Fruit fly (Drosophila melanogaster) whole organism, embryonic: ENCODE measurements around the gene CG6254.

Experiments
- Abd-B ChIP-seq: fragments of 200-800 bp; sonication (Bioruptor generic); optimal IDR thresholded peaks from 2 replicates; lab custom pipeline; 2018; ENCODE audit warnings: missing biosample characterization, mild to moderate bottlenecking, missing genetic modification characterization, moderate library complexity
- C15 ChIP-seq: fragments of 200-800 bp; sonication (Bioruptor generic); IDR thresholded peaks from 3 replicates; pipeline ENCODE4 v1.3.6; 2022; ENCODE audit warnings: missing biosample characterization, missing genetic modification characterization
- CG10209 ChIP-seq: fragments of 200-800 bp; sonication (Bioruptor generic); optimal IDR thresholded peaks from 3 replicates; lab custom pipeline; 2017; ENCODE audit warnings: missing biosample characterization, mild to moderate bottlenecking, missing genetic modification characterization, missing genetic modification reagents
- CG10979 ChIP-seq: fragments of 200-800 bp; sonication (Bioruptor generic); optimal IDR thresholded peaks from 2 replicates; lab custom pipeline; 2018; ENCODE audit warnings: missing biosample characterization, mild to moderate bottlenecking, missing genetic modification characterization, moderate library complexity
- CG12769 ChIP-seq: fragments of 200-800 bp; sonication (Bioruptor generic); optimal IDR thresholded peaks from 2 replicates; lab custom pipeline; 2019; ENCODE audit warnings: missing biosample characterization, mild to moderate bottlenecking, missing genetic modification characterization, moderate library complexity
- CG13287 ChIP-seq: fragments of 200-800 bp; sonication (Bioruptor generic); IDR thresholded peaks from 2 replicates; pipeline ENCODE4 v1.3.6; 2022; ENCODE audit warnings: missing biosample characterization, missing genetic modification characterization; ENCODE audit not compliant: partially characterized antibody
- CG16779 ChIP-seq: fragments of 200-800 bp; sonication (Bioruptor generic); IDR thresholded peaks from 2 replicates; pipeline ENCODE4 v1.3.6; 2022; ENCODE audit warnings: missing biosample characterization, missing genetic modification characterization
- CG1792 ChIP-seq: fragments of 200-800 bp; sonication (Bioruptor generic); optimal IDR thresholded peaks from 2 replicates; lab custom pipeline; 2016; ENCODE audit warnings: missing biosample characterization, missing genetic modification characterization
- CG18599 ChIP-seq: fragments of 200-800 bp; sonication (Bioruptor generic); optimal IDR thresholded peaks from 3 replicates; lab custom pipeline; 2017; ENCODE audit warnings: missing biosample characterization, missing genetic modification characterization, mild to moderate bottlenecking, moderate library complexity, missing genetic modification reagents
- CG2120 ChIP-seq: fragments of 200-800 bp; sonication (Bioruptor generic); optimal IDR thresholded peaks from 3 replicates; lab custom pipeline; 2016; ENCODE audit warnings: missing biosample characterization, missing genetic modification characterization
- CG32532 ChIP-seq: fragments of 200-800 bp; sonication (Bioruptor generic); IDR thresholded peaks from 2 replicates; pipeline ENCODE4 v1.3.6; 2022; ENCODE audit warnings: missing biosample characterization, missing genetic modification characterization
- CG4360 ChIP-seq: fragments of 200-800 bp; sonication (Bioruptor generic); IDR thresholded peaks from 2 replicates; pipeline ENCODE4 v1.3.6; 2022; ENCODE audit warnings: missing biosample characterization, missing genetic modification characterization
- CG5245 ChIP-seq: fragments of 200-800 bp; sonication (Bioruptor generic); optimal IDR thresholded peaks from 3 replicates; lab custom pipeline; 2016; ENCODE audit warnings: missing biosample characterization, missing genetic modification characterization
- CG6683 ChIP-seq: fragments of 200-800 bp; sonication (Bioruptor generic); optimal IDR thresholded peaks from 2 replicates; lab custom pipeline; 2017; ENCODE audit warnings: missing biosample characterization, mild to moderate bottlenecking, missing genetic modification characterization, missing genetic modification reagents
- CG8359 ChIP-seq: fragments of 200-800 bp; sonication (Bioruptor generic); optimal IDR thresholded peaks from 2 replicates; lab custom pipeline; 2017; ENCODE audit warnings: missing biosample characterization, mild to moderate bottlenecking, missing genetic modification characterization, borderline replicate concordance
- CG9727 ChIP-seq: fragments of 200-800 bp; sonication (Bioruptor generic); optimal IDR thresholded peaks from 3 replicates; lab custom pipeline; 2017; ENCODE audit warnings: missing biosample characterization, mild to moderate bottlenecking, missing genetic modification characterization
- D ChIP-seq, 2 experiments: fragments of 200-800 bp in 1 of 2; fragments of >200 bp in 1 of 2; sonication (Bioruptor generic) in 1 of 2; optimal IDR thresholded peaks; 2 replicates in 1 of 2; 3 replicates in 1 of 2; lab custom pipeline; 2017; ENCODE audit warnings: mild to moderate bottlenecking in 1 of 2, missing biosample characterization in 1 of 2, missing genetic modification characterization in 1 of 2, missing genetic modification reagents in 1 of 2
- Dbx ChIP-seq: fragments of 200-800 bp; sonication (Bioruptor generic); IDR thresholded peaks from 3 replicates; pipeline ENCODE4 v1.3.6; 2022; ENCODE audit warnings: missing biosample characterization, missing genetic modification characterization
- Ets97D ChIP-seq: fragments of 200-800 bp; sonication (Bioruptor generic); optimal IDR thresholded peaks from 3 replicates; lab custom pipeline; 2016; ENCODE audit warnings: missing biosample characterization, missing genetic modification characterization
- GATAe ChIP-seq: fragments of 200-800 bp; sonication (Bioruptor generic); conservative IDR thresholded peaks from 2 replicates; pipeline ENCODE4 v1.3.6; 2022; ENCODE audit warnings: missing biosample characterization, missing genetic modification characterization
- HLH54F ChIP-seq: fragments of 200-800 bp; sonication (Bioruptor generic); optimal IDR thresholded peaks from 3 replicates; lab custom pipeline; 2016; ENCODE audit warnings: missing biosample characterization, missing genetic modification characterization
- Meics ChIP-seq: fragments of 200-800 bp; sonication (Bioruptor generic); optimal IDR thresholded peaks from 2 replicates; lab custom pipeline; 2017; ENCODE audit warnings: missing biosample characterization, mild to moderate bottlenecking, missing genetic modification characterization
- Nf-YB ChIP-seq: fragments of 200-800 bp; sonication (Bioruptor generic); optimal IDR thresholded peaks from 3 replicates; lab custom pipeline; 2019; ENCODE audit warnings: missing biosample characterization, mild to moderate bottlenecking, missing genetic modification characterization, moderate library complexity
- Oaz ChIP-seq: fragments of 200-800 bp; sonication (Bioruptor generic); IDR thresholded peaks from 2 replicates; pipeline ENCODE4 v1.3.6; 2022; ENCODE audit warnings: missing biosample characterization, missing genetic modification characterization
- Pdp1 ChIP-seq, 2 experiments: fragments of 200-800 bp; sonication (Bioruptor generic); optimal IDR thresholded peaks; 3 replicates each; lab custom pipeline; 2016; ENCODE audit warnings: missing biosample characterization in 2 of 2, missing genetic modification characterization in 2 of 2, mild to moderate bottlenecking in 1 of 2, moderate library complexity in 1 of 2
- Sin3A ChIP-seq: fragments of >200 bp; optimal IDR thresholded peaks from 2 replicates; lab custom pipeline; 2018
- bigmax ChIP-seq: fragments of 200-800 bp; sonication (Bioruptor generic); optimal IDR thresholded peaks from 2 replicates; lab custom pipeline; 2018; ENCODE audit warnings: missing biosample characterization, mild to moderate bottlenecking, missing genetic modification characterization
- btn ChIP-seq: fragments of 200-800 bp; sonication (Bioruptor generic); optimal IDR thresholded peaks from 2 replicates; lab custom pipeline; 2016; ENCODE audit warnings: missing biosample characterization, missing genetic modification characterization
- crc ChIP-seq: fragments of 200-800 bp; sonication (Bioruptor generic); optimal IDR thresholded peaks from 2 replicates; lab custom pipeline; 2016; ENCODE audit warnings: missing biosample characterization, missing genetic modification characterization
- cwo ChIP-seq: fragments of 200-800 bp; sonication (Bioruptor generic); optimal IDR thresholded peaks from 3 replicates; lab custom pipeline; 2017; ENCODE audit warnings: missing biosample characterization, missing genetic modification characterization, mild to moderate bottlenecking, moderate library complexity, missing genetic modification reagents
- dm ChIP-seq: fragments of 200-800 bp; sonication (Bioruptor generic); optimal IDR thresholded peaks from 3 replicates; lab custom pipeline; 2016; ENCODE audit warnings: missing biosample characterization, missing genetic modification characterization
- dysf ChIP-seq: fragments of 200-800 bp; sonication (Bioruptor generic); IDR thresholded peaks from 3 replicates; pipeline ENCODE4 v1.3.6; 2022; ENCODE audit warnings: missing biosample characterization, missing genetic modification characterization
- emc ChIP-seq: fragments of 200-800 bp; sonication (Bioruptor generic); optimal IDR thresholded peaks from 2 replicates; lab custom pipeline; 2016; ENCODE audit warnings: missing biosample characterization, missing genetic modification characterization
- ewg ChIP-seq: fragments of 200-800 bp; sonication (Bioruptor generic); optimal IDR thresholded peaks from 3 replicates; lab custom pipeline; 2017; ENCODE audit warnings: mild to moderate bottlenecking, missing biosample characterization, missing genetic modification reagents, missing genetic modification characterization
- fd102C ChIP-seq: fragments of 200-800 bp; sonication (Bioruptor generic); optimal IDR thresholded peaks from 2 replicates; lab custom pipeline; 2018; ENCODE audit warnings: missing biosample characterization, mild to moderate bottlenecking, missing genetic modification characterization, moderate library complexity
- gt ChIP-seq: fragments of 200-800 bp; sonication (Bioruptor generic); IDR thresholded peaks from 2 replicates; pipeline ENCODE4 v1.3.6; 2022; ENCODE audit warnings: missing biosample characterization, missing genetic modification characterization
- h ChIP-seq: fragments of >200 bp; optimal IDR thresholded peaks from 2 replicates; lab custom pipeline; 2017
- ind ChIP-seq: fragments of 200-800 bp; sonication (Bioruptor generic); optimal IDR thresholded peaks from 3 replicates; lab custom pipeline; 2016; ENCODE audit warnings: missing biosample characterization, missing genetic modification characterization
- lilli ChIP-seq: fragments of 200-800 bp; sonication (Bioruptor generic); optimal IDR thresholded peaks from 3 replicates; lab custom pipeline; 2016; ENCODE audit warnings: missing biosample characterization, missing genetic modification characterization
- lola ChIP-seq, 3 experiments: fragments of >200 bp in 2 of 3; fragments of 200-800 bp in 1 of 3; sonication (Bioruptor generic) in 1 of 3; optimal IDR thresholded peaks; 2 replicates each; lab custom pipeline; 2017 to 2019; ENCODE audit warnings: missing biosample characterization in 3 of 3, missing genetic modification characterization in 3 of 3, mild to moderate bottlenecking in 1 of 3, moderate library complexity in 1 of 3
- mam ChIP-seq: fragments of 200-800 bp; sonication (Bioruptor generic); optimal IDR thresholded peaks from 3 replicates; lab custom pipeline; 2016; ENCODE audit warnings: missing biosample characterization, missing genetic modification characterization
- pb ChIP-seq: fragments of 200-800 bp; sonication (Bioruptor generic); optimal IDR thresholded peaks from 3 replicates; lab custom pipeline; 2016; ENCODE audit warnings: missing biosample characterization, missing genetic modification characterization
- pnt ChIP-seq: fragments of 200-800 bp; sonication (Bioruptor generic); optimal IDR thresholded peaks from 3 replicates; lab custom pipeline; 2016; ENCODE audit warnings: missing biosample characterization, missing genetic modification characterization
- sisA ChIP-seq: fragments of 200-800 bp; sonication (Bioruptor generic); IDR thresholded peaks from 2 replicates; pipeline ENCODE4 v1.3.6; 2022; ENCODE audit warnings: missing biosample characterization, missing genetic modification characterization
- trem ChIP-seq: fragments of 200-800 bp; optimal IDR thresholded peaks from 3 replicates; lab custom pipeline; 2019; ENCODE audit warnings: missing biosample characterization, mild to moderate bottlenecking, missing genetic modification characterization, moderate library complexity
- tx ChIP-seq: fragments of 200-800 bp; sonication (Bioruptor generic); optimal IDR thresholded peaks from 2 replicates; lab custom pipeline; 2016; ENCODE audit warnings: missing biosample characterization, missing genetic modification characterization
- usp ChIP-seq: fragments of >200 bp; optimal IDR thresholded peaks from 2 replicates; lab custom pipeline; 2017; ENCODE audit warnings: missing biosample characterization, missing genetic modification characterization
- vnd ChIP-seq: fragments of 200-800 bp; sonication (Bioruptor generic); IDR thresholded peaks from 3 replicates; pipeline ENCODE4 v1.3.6; 2022; ENCODE audit warnings: missing biosample characterization, missing genetic modification characterization; ENCODE audit not compliant: partially characterized antibody
- vvl ChIP-seq: fragments of 200-800 bp; sonication (Bioruptor generic); IDR thresholded peaks from 2 replicates; pipeline ENCODE4 v1.3.6; 2022; ENCODE audit warnings: missing biosample characterization, missing genetic modification characterization

The CG6254 gene

dm6 chr3R:10144103-10144998, 16.8 kb downstream of the CG6254 start, which contains the start of the genes TAF1B and Invadolysin (continued):
- TF ChIP-seq HLH54F (GFP tag; lab: Kevin White, UChicago) (peak; percentile 26), dysf (GFP tag; lab: Robert Waterston, UW) (no peak), CG10209 (GFP tag; lab: Kevin White, UChicago) (peak; percentile 11), vnd (peak; percentile 80), CG16779 (GFP tag; lab: Robert Waterston, UW) (no peak), mam (peak; percentile 53), Meics (GFP tag; lab: Kevin White, UChicago) (peak; percentile 24), Oaz (GFP tag; lab: Robert Waterston, UW) (no peak), CG9727 (peak; percentile 65), Dbx (GFP tag; lab: Robert Waterston, UW) (peak; percentile 25; the same call in 1 of the 3 replicates), GATAe (GFP tag; lab: Robert Waterston, UW) (no peak), gt (GFP tag; lab: Robert Waterston, UW) (no peak), emc (GFP tag; lab: Kevin White, UChicago) (no peak), CG2120 (GFP tag; lab: Kevin White, UChicago) (peak; percentile 69), trem (tag; lab: Kevin White, UChicago) (peak; percentile 77), CG6683 (GFP tag; lab: Kevin White, UChicago) (no peak), Pdp1 (GFP tag; optimal IDR thresholded peaks at IDR 0.05; lab: Kevin White, UChicago) (peak; percentile 36 to 75), CG10979 (tag; lab: Kevin White, UChicago) (peak; percentile 8), h (lab: Kevin White, UChicago) (no peak), cwo (GFP tag; lab: Kevin White, UChicago) (no peak), D (optimal IDR thresholded peaks at IDR 0.05; lab: Kevin White, UChicago) (peak; percentile 72), D (GFP tag; optimal IDR thresholded peaks at IDR 0.05; lab: Kevin White, UChicago) (no peak), lilli (GFP tag; lab: Kevin White, UChicago) (peak; percentile 65), ewg (GFP tag; lab: Kevin White, UChicago) (no peak), usp (GFP tag; lab: Kevin White, UChicago) (no peak), C15 (GFP tag; lab: Robert Waterston, UW) (no peak), btn (GFP tag; lab: Kevin White, UChicago) (no peak), Abd-B (GFP tag; lab: Kevin White, UChicago) (no peak), CG18599 (GFP tag; lab: Kevin White, UChicago) (peak; percentile 60), CG4360 (no peak), lola (GFP tag; optimal IDR thresholded peaks at IDR 0.05; lab: Kevin White, UChicago) (peak in 1 of 3 experiments; percentile 33), pnt (GFP tag; lab: Kevin White, UChicago) (no peak), CG12769 (peak; percentile 45), CG8359 (GFP tag; lab: Kevin White, UChicago) (no peak), Sin3A (lab: Kevin White, UChicago) (peak; percentile 38), Ets97D (peak; percentile 83), tx (GFP tag; lab: Kevin White, UChicago) (no peak), CG13287 (GFP tag; lab: Robert Waterston, UW) (peak; percentile 96), ind (peak; percentile 62), CG1792 (GFP tag; lab: Kevin White, UChicago) (no peak), fd102C (no peak), vvl (GFP tag; lab: Robert Waterston, UW) (peak; percentile 62), CG32532 (GFP tag; lab: Robert Waterston, UW) (peak; percentile 54), pb (no peak), bigmax (GFP tag; lab: Kevin White, UChicago) (no peak), Nf-YB (GFP tag; lab: Kevin White, UChicago) (peak; percentile 19), dm (GFP tag; lab: Kevin White, UChicago) (peak; percentile 15), CG5245 (peak; percentile 31), crc (GFP tag; lab: Kevin White, UChicago) (peak; percentile 27), sisA (GFP tag; lab: Robert Waterston, UW) (peak; percentile 54)
